Fruit fly (Drosophila melanogaster) whole organism, embryonic: Measurements from ENCODE around the gene Pi3K21B.

Experiments used
- Ada2b ChIP-seq: fragments of 200-800 bp; sonication (Bioruptor generic); IDR thresholded peaks from 2 replicates; pipeline ENCODE4 v1.3.6; 2022; ENCODE audit warnings: missing biosample characterization, missing genetic modification characterization
- Atf3 ChIP-seq: fragments of 200-800 bp; sonication (Bioruptor generic); optimal IDR thresholded peaks from 3 replicates; lab custom pipeline; 2016; ENCODE audit warnings: missing biosample characterization, missing genetic modification characterization
- B-H2 ChIP-seq: fragments of 200-800 bp; sonication (Bioruptor generic); optimal IDR thresholded peaks from 2 replicates; lab custom pipeline; 2018; ENCODE audit warnings: missing biosample characterization, mild to moderate bottlenecking, missing genetic modification characterization
- BEAF-32 ChIP-seq: fragments of 200-800 bp; sonication (Bioruptor generic); optimal IDR thresholded peaks from 3 replicates; lab custom pipeline; 2017; ENCODE audit warnings: missing biosample characterization, missing genetic modification characterization, mild to moderate bottlenecking, moderate library complexity, missing genetic modification reagents
- CG10462 ChIP-seq: fragments of 200-800 bp; sonication (Bioruptor generic); optimal IDR thresholded peaks from 2 replicates; lab custom pipeline; 2016; ENCODE audit warnings: missing biosample characterization, missing genetic modification characterization
- CG12299 ChIP-seq: fragments of 200-800 bp; sonication (Bioruptor generic); optimal IDR thresholded peaks from 2 replicates; lab custom pipeline; 2018; ENCODE audit warnings: missing biosample characterization, mild to moderate bottlenecking, missing genetic modification characterization
- CG14667 ChIP-seq: fragments of 200-800 bp; sonication (Bioruptor generic); IDR thresholded peaks from 2 replicates; pipeline ENCODE4 v1.3.6; 2022; ENCODE audit warnings: missing biosample characterization, missing genetic modification characterization
- CG14860 ChIP-seq: fragments of 200-800 bp; sonication (Bioruptor generic); IDR thresholded peaks from 3 replicates; pipeline ENCODE4 v1.3.6; 2022; ENCODE audit warnings: missing biosample characterization, missing genetic modification characterization; ENCODE audit not compliant: partially characterized antibody
- CG15269 ChIP-seq: fragments of 200-800 bp; sonication (Bioruptor generic); optimal IDR thresholded peaks from 2 replicates; lab custom pipeline; 2018; ENCODE audit warnings: missing biosample characterization, mild to moderate bottlenecking, missing genetic modification characterization, moderate library complexity
- CG16863 ChIP-seq: fragments of 200-800 bp; sonication (Bioruptor generic); optimal IDR thresholded peaks from 3 replicates; lab custom pipeline; 2016; ENCODE audit warnings: missing biosample characterization, missing genetic modification characterization
- CG17802 ChIP-seq: fragments of 200-800 bp; sonication (Bioruptor generic); optimal IDR thresholded peaks from 2 replicates; lab custom pipeline; 2018; ENCODE audit warnings: missing biosample characterization, mild to moderate bottlenecking, missing genetic modification characterization, moderate library complexity
- CG2120 ChIP-seq: fragments of 200-800 bp; sonication (Bioruptor generic); optimal IDR thresholded peaks from 3 replicates; lab custom pipeline; 2016; ENCODE audit warnings: missing biosample characterization, missing genetic modification characterization
- CG33557 ChIP-seq: fragments of 200-800 bp; sonication (Bioruptor generic); optimal IDR thresholded peaks from 2 replicates; lab custom pipeline; 2019; ENCODE audit warnings: missing biosample characterization, mild to moderate bottlenecking, missing genetic modification characterization, moderate library complexity
- CG4282 ChIP-seq: fragments of 200-800 bp; sonication (Bioruptor generic); optimal IDR thresholded peaks from 2 replicates; lab custom pipeline; 2016; ENCODE audit warnings: missing biosample characterization, missing genetic modification characterization
- CG4707 ChIP-seq: fragments of 200-800 bp; sonication (Bioruptor generic); optimal IDR thresholded peaks from 2 replicates; lab custom pipeline; 2018; ENCODE audit warnings: missing biosample characterization, mild to moderate bottlenecking, missing genetic modification characterization, moderate library complexity
- CG6654 ChIP-seq: fragments of 200-800 bp; sonication (Bioruptor generic); optimal IDR thresholded peaks from 2 replicates; lab custom pipeline; 2017; ENCODE audit warnings: missing biosample characterization, mild to moderate bottlenecking, missing genetic modification characterization
- CG7839 ChIP-seq: fragments of 200-800 bp; sonication (Bioruptor generic); optimal IDR thresholded peaks from 3 replicates; lab custom pipeline; 2018; ENCODE audit warnings: missing biosample characterization, mild to moderate bottlenecking, missing genetic modification characterization, moderate library complexity
- CG8281 ChIP-seq: fragments of 200-800 bp; sonication (Bioruptor generic); optimal IDR thresholded peaks from 2 replicates; lab custom pipeline; 2018; ENCODE audit warnings: missing biosample characterization, mild to moderate bottlenecking, missing genetic modification characterization, moderate library complexity
- CG8290 ChIP-seq, 3 experiments: fragments of 200-800 bp; sonication (Bioruptor generic); optimal IDR thresholded peaks; 2 replicates each; lab custom pipeline; 2016 to 2019; ENCODE audit warnings: missing biosample characterization in 3 of 3, missing genetic modification characterization in 3 of 3, mild to moderate bottlenecking in 2 of 3, moderate library complexity in 1 of 3
- CG8765 ChIP-seq: fragments of 200-800 bp; sonication (Bioruptor generic); IDR thresholded peaks from 2 replicates; pipeline ENCODE4 v1.3.6; 2022; ENCODE audit warnings: missing biosample characterization, missing genetic modification characterization
- D ChIP-seq, 2 experiments: fragments of 200-800 bp in 1 of 2; fragments of >200 bp in 1 of 2; sonication (Bioruptor generic) in 1 of 2; optimal IDR thresholded peaks; 2 replicates in 1 of 2; 3 replicates in 1 of 2; lab custom pipeline; 2017; ENCODE audit warnings: mild to moderate bottlenecking in 1 of 2, missing biosample characterization in 1 of 2, missing genetic modification characterization in 1 of 2, missing genetic modification reagents in 1 of 2
- D19A ChIP-seq: fragments of 200-800 bp; optimal IDR thresholded peaks from 3 replicates; lab custom pipeline; 2019; ENCODE audit warnings: missing biosample characterization, mild to moderate bottlenecking, missing genetic modification characterization, moderate library complexity
- Dbx ChIP-seq: fragments of 200-800 bp; sonication (Bioruptor generic); IDR thresholded peaks from 3 replicates; pipeline ENCODE4 v1.3.6; 2022; ENCODE audit warnings: missing biosample characterization, missing genetic modification characterization
- Doc2 ChIP-seq: fragments of 200-800 bp; sonication (Bioruptor generic); IDR thresholded peaks from 2 replicates; pipeline ENCODE4 v1.3.6; 2022; ENCODE audit warnings: missing biosample characterization, missing genetic modification characterization
- Hand ChIP-seq: fragments of 200-800 bp; sonication (Bioruptor generic); optimal IDR thresholded peaks from 2 replicates; lab custom pipeline; 2017; ENCODE audit warnings: mild to moderate bottlenecking, missing biosample characterization, missing genetic modification reagents, missing genetic modification characterization
- MESR4 ChIP-seq: fragments of 200-800 bp; sonication (Bioruptor generic); optimal IDR thresholded peaks from 2 replicates; lab custom pipeline; 2018; ENCODE audit warnings: missing biosample characterization, mild to moderate bottlenecking, missing genetic modification characterization, moderate library complexity
- Nf-YA ChIP-seq: fragments of 200-800 bp; sonication (Bioruptor generic); IDR thresholded peaks from 2 replicates; pipeline ENCODE4 v1.3.6; 2022; ENCODE audit warnings: missing biosample characterization, missing genetic modification characterization
- Sry-β ChIP-seq: fragments of 200-800 bp; sonication (Bioruptor generic); optimal IDR thresholded peaks from 2 replicates; lab custom pipeline; 2018; ENCODE audit warnings: missing biosample characterization, mild to moderate bottlenecking, missing genetic modification characterization, moderate library complexity
- Trl ChIP-seq, 3 experiments: fragments of >200 bp in 2 of 3; fragments of 200-800 bp in 1 of 3; sonication (Bioruptor generic) in 1 of 3; optimal IDR thresholded peaks; 2 replicates in 1 of 3; 3 replicates in 2 of 3; lab custom pipeline; 2016 to 2017; ENCODE audit warnings: missing biosample characterization in 1 of 3, missing genetic modification characterization in 1 of 3
- Vsx1 ChIP-seq: fragments of 200-800 bp; sonication (Bioruptor generic); optimal IDR thresholded peaks from 2 replicates; lab custom pipeline; 2017; ENCODE audit warnings: missing biosample characterization, mild to moderate bottlenecking, missing genetic modification characterization, missing genetic modification reagents
- bsh ChIP-seq, 2 experiments: fragments of 200-800 bp; sonication (Bioruptor generic); optimal IDR thresholded peaks; 2 replicates each; lab custom pipeline; 2017 to 2018; ENCODE audit warnings: mild to moderate bottlenecking in 2 of 2, missing biosample characterization in 2 of 2, missing genetic modification characterization in 2 of 2, moderate library complexity in 1 of 2
- dimm ChIP-seq: fragments of 200-800 bp; sonication (Bioruptor generic); IDR thresholded peaks from 2 replicates; pipeline ENCODE4 v1.3.6; 2022; ENCODE audit warnings: missing biosample characterization, missing genetic modification characterization
- disco-r ChIP-seq: fragments of 200-800 bp; sonication (Bioruptor generic); optimal IDR thresholded peaks from 2 replicates; lab custom pipeline; 2016; ENCODE audit warnings: missing biosample characterization, missing genetic modification characterization
- dpn ChIP-seq, 2 experiments: fragments of 200-800 bp; sonication (Bioruptor generic); optimal IDR thresholded peaks; 3 replicates each; lab custom pipeline; 2016; ENCODE audit warnings: missing biosample characterization in 2 of 2, missing genetic modification characterization in 2 of 2
- ems ChIP-seq: fragments of 200-800 bp; sonication (Bioruptor generic); optimal IDR thresholded peaks from 3 replicates; lab custom pipeline; 2016; ENCODE audit warnings: missing biosample characterization, missing genetic modification characterization
- fd64A ChIP-seq: fragments of 200-800 bp; sonication (Bioruptor generic); optimal IDR thresholded peaks from 3 replicates; lab custom pipeline; 2018; ENCODE audit warnings: missing biosample characterization, mild to moderate bottlenecking, missing genetic modification characterization
- gro ChIP-seq: fragments of 200-800 bp; sonication (Bioruptor generic); optimal IDR thresholded peaks from 2 replicates; lab custom pipeline; 2016; ENCODE audit warnings: missing biosample characterization, missing genetic modification characterization
- knrl ChIP-seq: fragments of 200-800 bp; sonication (Bioruptor generic); IDR thresholded peaks from 3 replicates; pipeline ENCODE4 v1.3.6; 2022; ENCODE audit warnings: missing biosample characterization, missing genetic modification characterization; ENCODE audit not compliant: partially characterized antibody
- lilli ChIP-seq: fragments of 200-800 bp; sonication (Bioruptor generic); optimal IDR thresholded peaks from 3 replicates; lab custom pipeline; 2016; ENCODE audit warnings: missing biosample characterization, missing genetic modification characterization
- mam ChIP-seq: fragments of 200-800 bp; sonication (Bioruptor generic); optimal IDR thresholded peaks from 3 replicates; lab custom pipeline; 2016; ENCODE audit warnings: missing biosample characterization, missing genetic modification characterization
- peb ChIP-seq: fragments of 200-800 bp; sonication (Bioruptor generic); IDR thresholded peaks from 2 replicates; pipeline ENCODE4 v1.3.6; 2022; ENCODE audit warnings: missing biosample characterization, missing genetic modification characterization
- phol ChIP-seq: fragments of 200-800 bp; sonication (Bioruptor generic); optimal IDR thresholded peaks from 3 replicates; lab custom pipeline; 2018; ENCODE audit warnings: missing biosample characterization, mild to moderate bottlenecking, missing genetic modification characterization, moderate library complexity
- repo ChIP-seq: fragments of 200-800 bp; sonication (Bioruptor generic); optimal IDR thresholded peaks from 2 replicates; lab custom pipeline; 2016; ENCODE audit warnings: missing biosample characterization, missing genetic modification characterization
- scrt ChIP-seq: fragments of 200-800 bp; sonication (Bioruptor generic); optimal IDR thresholded peaks from 2 replicates; lab custom pipeline; 2018; ENCODE audit warnings: missing biosample characterization, mild to moderate bottlenecking, missing genetic modification characterization, moderate library complexity
- sob ChIP-seq: fragments of 200-800 bp; sonication (Bioruptor generic); IDR thresholded peaks from 2 replicates; pipeline ENCODE4 v1.3.6; 2022; ENCODE audit warnings: missing biosample characterization, missing genetic modification characterization
- usp ChIP-seq: fragments of >200 bp; optimal IDR thresholded peaks from 2 replicates; lab custom pipeline; 2017; ENCODE audit warnings: missing biosample characterization, missing genetic modification characterization
- vnd ChIP-seq: fragments of 200-800 bp; sonication (Bioruptor generic); IDR thresholded peaks from 3 replicates; pipeline ENCODE4 v1.3.6; 2022; ENCODE audit warnings: missing biosample characterization, missing genetic modification characterization; ENCODE audit not compliant: partially characterized antibody
- zf30C ChIP-seq: fragments of 200-800 bp; sonication (Bioruptor generic); optimal IDR thresholded peaks from 3 replicates; lab custom pipeline; 2018; ENCODE audit warnings: missing biosample characterization, mild to moderate bottlenecking, missing genetic modification characterization

Pi3K21B gene

DNA sequence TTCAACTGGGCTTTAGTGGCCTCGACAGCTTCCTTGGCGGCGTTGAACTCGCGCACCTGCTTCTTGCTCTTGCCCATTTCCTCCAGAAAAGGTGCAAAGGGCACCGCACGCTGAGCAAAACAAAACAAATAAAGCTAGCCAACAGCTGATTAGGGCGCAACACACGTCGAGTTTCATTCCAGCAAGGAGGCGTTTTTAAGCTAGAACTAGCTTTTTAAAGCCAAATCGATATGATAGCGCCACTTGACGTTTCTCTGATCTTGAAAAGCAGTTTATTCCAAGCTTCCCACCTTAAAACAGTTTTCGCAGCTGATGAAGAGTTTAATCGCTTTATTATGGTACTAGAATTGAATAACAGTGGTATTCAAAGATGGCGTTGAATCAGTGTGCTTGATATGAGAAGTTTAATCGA is 14.6 kb upstream of the Pi3K21B start, which contains the start of gene CG11601 (continued):
- TF ChIP-seq D (optimal IDR thresholded peaks at IDR 0.05; lab: Kevin White, UChicago) (no peak), D (GFP tag; optimal IDR thresholded peaks at IDR 0.05; lab: Kevin White, UChicago) (no peak), CG8290 (GFP tag; optimal IDR thresholded peaks at IDR 0.05; lab: Kevin White, UChicago) (no peak), CG8290 (tag; optimal IDR thresholded peaks at IDR 0.05; lab: Kevin White, UChicago) (peak in 1 of 2 experiments; percentile 64), MESR4 (GFP tag; lab: Kevin White, UChicago) (peak; percentile 30), CG8765 (GFP tag; lab: Robert Waterston, UW) (peak; percentile 48; the same call in 1 of the 2 replicates), CG33557 (GFP tag; lab: Kevin White, UChicago) (no peak), Vsx1 (GFP tag; lab: Kevin White, UChicago) (no peak), disco-r (no peak), CG8281 (tag; lab: Kevin White, UChicago) (no peak), scrt (GFP tag; lab: Kevin White, UChicago) (no peak), peb (GFP tag; lab: Robert Waterston, UW) (no peak), Hand (GFP tag; lab: Kevin White, UChicago) (no peak), dimm (GFP tag; lab: Robert Waterston, UW) (no peak), gro (GFP tag; lab: Kevin White, UChicago) (peak; percentile 21), Doc2 (0 out of 2 replicates have a peak, but pooled peaks have one; percentile 25), CG15269 (tag; lab: Kevin White, UChicago) (no peak), bsh (GFP tag; optimal IDR thresholded peaks at IDR 0.05; lab: Kevin White, UChicago) (peak in 1 of 2 experiments; percentile 39), sob (GFP tag; lab: Robert Waterston, UW) (peak; percentile 50; the same call in 1 of the 2 replicates), Ada2b (GFP tag; lab: Robert Waterston, UW) (no peak), knrl (peak; percentile 57; the same call in 2 of the 3 replicates), CG6654 (GFP tag; lab: Kevin White, UChicago) (no peak), CG4707 (GFP tag; lab: Kevin White, UChicago) (no peak), CG17802 (tag; lab: Kevin White, UChicago) (peak; percentile 15), CG12299 (tag; lab: Kevin White, UChicago) (no peak), ems (GFP tag; lab: Kevin White, UChicago) (no peak), Sry-β (GFP tag; lab: Kevin White, UChicago) (peak; percentile 88), CG7839 (tag; lab: Kevin White, UChicago) (no peak), Atf3 (GFP tag; lab: Kevin White, UChicago) (no peak), Trl (optimal IDR thresholded peaks at IDR 0.05; lab: Kevin White, UChicago) (no peak), Trl (GFP tag; optimal IDR thresholded peaks at IDR 0.05; lab: Kevin White, UChicago) (peak; percentile 5), repo (GFP tag; lab: Kevin White, UChicago) (no peak), lilli (GFP tag; lab: Kevin White, UChicago) (peak; percentile 68), CG14860 (no peak), Dbx (GFP tag; lab: Robert Waterston, UW) (peak; percentile 62; the same call in 2 of the 3 replicates), fd64A (no peak), CG2120 (peak; percentile 60), phol (tag; lab: Kevin White, UChicago) (peak; percentile 79), D19A (tag; lab: Kevin White, UChicago) (no peak), Nf-YA (GFP tag; lab: Robert Waterston, UW) (no peak), CG4282 (GFP tag; lab: Kevin White, UChicago) (peak; percentile 59), vnd (GFP tag; lab: Robert Waterston, UW) (0 out of 3 replicates have a peak, but pooled peaks have one; percentile 19), BEAF-32 (peak; percentile 40), zf30C (no peak), B-H2 (GFP tag; lab: Kevin White, UChicago) (peak; percentile 30), mam (no peak), CG10462 (no peak), CG16863 (GFP tag; lab: Kevin White, UChicago) (peak; percentile 15), CG14667 (GFP tag; lab: Robert Waterston, UW) (no peak), dpn (GFP tag; optimal IDR thresholded peaks at IDR 0.05; lab: Kevin White, UChicago) (peak in 1 of 2 experiments; percentile 29), usp (GFP tag; lab: Kevin White, UChicago) (no peak)
